Fruit fly (Drosophila melanogaster): ENCODE measurements around the gene CG8838.
A peak's percentile ranks its signal among the peaks of the same experiment; 100 is the strongest.

Gene CG8838

dm6 chr2L:3368425-3368824 is 11.0 kb downstream of the CG8838 start:
- no peak for TF ChIP-seq Mio (GFP tag; optimal IDR thresholded peaks at IDR 0.05)
- no peak for TF ChIP-seq Hr83 (GFP tag; optimal IDR thresholded peaks at IDR 0.05; ENCODE audit: poor library complexity, severe bottlenecking)
- no peak for TF ChIP-seq h (GFP tag; optimal IDR thresholded peaks at IDR 0.05)
- no peak for TF ChIP-seq CG9705 (GFP tag; optimal IDR thresholded peaks at IDR 0.05)
- TF ChIP-seq ey (GFP tag; optimal IDR thresholded peaks at IDR 0.05), result no peak
- no peak for TF ChIP-seq OdsH (GFP tag; optimal IDR thresholded peaks at IDR 0.05)
- TF ChIP-seq woc (GFP tag; optimal IDR thresholded peaks at IDR 0.05), result no peak
- no peak for TF ChIP-seq Hr78 (GFP tag; optimal IDR thresholded peaks at IDR 0.05)
- no peak for TF ChIP-seq Sp1 (GFP tag; optimal IDR thresholded peaks at IDR 0.05)
- TF ChIP-seq Hnf4 (GFP tag; optimal IDR thresholded peaks at IDR 0.05), result no peak
- no peak for TF ChIP-seq GATAd (GFP tag; optimal IDR thresholded peaks at IDR 0.05)
- no peak for TF ChIP-seq Vsx2 (GFP tag; optimal IDR thresholded peaks at IDR 0.05; ENCODE audit: partially characterized antibody)
- TF ChIP-seq brk (GFP tag; optimal IDR thresholded peaks at IDR 0.05), result no peak
- TF ChIP-seq HLH106 (tag; optimal IDR thresholded peaks at IDR 0.05), result no peak
- no peak for TF ChIP-seq jim (GFP tag; optimal IDR thresholded peaks at IDR 0.05)
- TF ChIP-seq Rel (GFP tag; optimal IDR thresholded peaks at IDR 0.05), result no peak
- no peak for TF ChIP-seq Rel (tag; optimal IDR thresholded peaks at IDR 0.05)
- no peak for TF ChIP-seq CrebA (GFP tag; optimal IDR thresholded peaks at IDR 0.05; ENCODE audit: borderline replicate concordance)
- TF ChIP-seq dsf (GFP tag; optimal IDR thresholded peaks at IDR 0.05; ENCODE audit: borderline replicate concordance), result no peak
- TF ChIP-seq br (GFP tag; optimal IDR thresholded peaks at IDR 0.05), result no peak
- no peak for TF ChIP-seq rgr (GFP tag; optimal IDR thresholded peaks at IDR 0.05)

- TF ChIP-seq Sp1 (GFP tag; optimal IDR thresholded peaks at IDR 0.05) (peak; percentile 18), dmrt93B (GFP tag; optimal IDR thresholded peaks at IDR 0.05) (no peak), tai (GFP tag; optimal IDR thresholded peaks at IDR 0.05) (no peak), Dif (GFP tag; optimal IDR thresholded peaks at IDR 0.05; ENCODE audit: partially characterized antibody) (no peak), Myc (optimal IDR thresholded peaks at IDR 0.05) (no peak), rgr (GFP tag; optimal IDR thresholded peaks at IDR 0.05) (no peak), sage (GFP tag; optimal IDR thresholded peaks at IDR 0.05) (no peak), dl (GFP tag; optimal IDR thresholded peaks at IDR 0.05; ENCODE audit: insufficient read depth in 1 of 2, partially characterized antibody in 2 of 2) (no peak), Dfd (GFP tag; optimal IDR thresholded peaks at IDR 0.05) (no peak), ey (GFP tag; optimal IDR thresholded peaks at IDR 0.05) (no peak), lola (GFP tag; optimal IDR thresholded peaks at IDR 0.05) (no peak), pan (optimal IDR thresholded peaks at IDR 0.05) (no peak), Hr83 (GFP tag; optimal IDR thresholded peaks at IDR 0.05; ENCODE audit: poor library complexity, severe bottlenecking) (no peak), jim (GFP tag; optimal IDR thresholded peaks at IDR 0.05) (no peak), sv (GFP tag; optimal IDR thresholded peaks at IDR 0.05) (no peak), Hnf4 (GFP tag; optimal IDR thresholded peaks at IDR 0.05) (no peak), OdsH (GFP tag; optimal IDR thresholded peaks at IDR 0.05) (no peak), CG9705 (GFP tag; optimal IDR thresholded peaks at IDR 0.05) (no peak), fru (GFP tag; optimal IDR thresholded peaks at IDR 0.05) (peak; percentile 12), Mio (GFP tag; optimal IDR thresholded peaks at IDR 0.05) (no peak), HLH106 (tag; optimal IDR thresholded peaks at IDR 0.05) (no peak), GATAd (GFP tag; optimal IDR thresholded peaks at IDR 0.05) (no peak), Hr78 (GFP tag; optimal IDR thresholded peaks at IDR 0.05) (no peak), Jra (GFP tag; optimal IDR thresholded peaks at IDR 0.05) (no peak), dsf (GFP tag; optimal IDR thresholded peaks at IDR 0.05; ENCODE audit: borderline replicate concordance) (no peak), h (GFP tag; optimal IDR thresholded peaks at IDR 0.05) (peak; percentile 50), brk (GFP tag; optimal IDR thresholded peaks at IDR 0.05) (no peak), woc (GFP tag; optimal IDR thresholded peaks at IDR 0.05) (no peak), CrebA (GFP tag; optimal IDR thresholded peaks at IDR 0.05; ENCODE audit: borderline replicate concordance) (no peak), psq (GFP tag; optimal IDR thresholded peaks at IDR 0.05) (no peak), CG32264 (GFP tag; optimal IDR thresholded peaks at IDR 0.05) (no peak), Rel (GFP tag; optimal IDR thresholded peaks at IDR 0.05) (no peak), Rel (tag; optimal IDR thresholded peaks at IDR 0.05) (peak; percentile 77)
Measured at dm6 chr2L:3369083-3369653, 11.7 kb downstream of the CG8838 start.

- TF ChIP-seq ey (GFP tag; optimal IDR thresholded peaks at IDR 0.05) (no peak), fru (GFP tag; optimal IDR thresholded peaks at IDR 0.05) (no peak), Dif (GFP tag; optimal IDR thresholded peaks at IDR 0.05; ENCODE audit: partially characterized antibody) (no peak), brk (GFP tag; optimal IDR thresholded peaks at IDR 0.05) (no peak)
Measured at dm6 chr2L:3369822-3370221, 12.4 kb downstream of the CG8838 start.

Measured in whole organism, wandering third instar larva.